Fruit fly (Drosophila melanogaster) S2 (cell line): Measurements from ENCODE around the gene CG34301.

Experiments
- CG8478 ChIP-seq: fragments of >200 bp; optimal IDR thresholded peaks from 2 replicates; lab custom pipeline; 2018
- CTCF ChIP-seq, 2 experiments: fragments of >200 bp; optimal IDR thresholded peaks; 2 replicates each; lab custom pipeline; 2018

dm6 chr3R:8725179-8725578 lies 48.1 kb upstream of the CG34301 start, which contains the start of gene ouib:
- TF ChIP-seq CG8478 (no peak), CTCF (optimal IDR thresholded peaks at IDR 0.05; lab: Kevin White, UChicago) (no peak)
